Worm (Caenorhabditis elegans) whole organism, L1 larva: Measurements from ENCODE around the gene C04G6.6.

Experiments used
- C16A3.4 ChIP-seq: fragments of 150-350 bp; optimal IDR thresholded peaks from 2 replicates; lab custom pipeline; 2014; ENCODE audit warnings: missing biosample characterization, missing genetic modification characterization
- F16B12.6 ChIP-seq: fragments of 150-350 bp; optimal IDR thresholded peaks from 2 replicates; lab custom pipeline; 2014; ENCODE audit warnings: missing biosample characterization, missing genetic modification characterization
- aha-1 ChIP-seq: fragments of 150-350 bp; optimal IDR thresholded peaks from 2 replicates; lab custom pipeline; 2014; ENCODE audit warnings: missing biosample characterization, missing genetic modification characterization
- aly-2 ChIP-seq: fragments of 150-350 bp; optimal IDR thresholded peaks from 2 replicates; lab custom pipeline; 2014; ENCODE audit warnings: missing biosample characterization, missing genetic modification characterization
- ama-1 ChIP-seq: fragments of 150-350 bp; optimal IDR thresholded peaks from 2 replicates; lab custom pipeline; 2014
- blmp-1 ChIP-seq: fragments of 150-350 bp; optimal IDR thresholded peaks from 2 replicates; lab custom pipeline; 2014; ENCODE audit warnings: missing biosample characterization, missing genetic modification characterization
- ceh-82 ChIP-seq, 3 experiments: fragments of 150-350 bp in 1 of 3; sonication (generic microtip) in 2 of 3; optimal IDR thresholded peaks; 2 replicates each; lab custom pipeline; 2014 to 2017; ENCODE audit warnings: missing biosample characterization in 3 of 3, missing genetic modification characterization in 3 of 3
- ceh-88 ChIP-seq: fragments of 200-800 bp; sonication (Bioruptor generic); IDR thresholded peaks from 2 replicates; pipeline ENCODE4 v1.3.6; 2022; ENCODE audit warnings: missing genetic modification characterization, missing compliant biosample characterization
- dpl-1 ChIP-seq, 3 experiments: fragments of 150-350 bp in 2 of 3; sonication (generic microtip) in 1 of 3; optimal IDR thresholded peaks; 2 replicates each; lab custom pipeline; 2014 to 2017; ENCODE audit warnings: missing biosample characterization in 3 of 3, missing genetic modification characterization in 3 of 3, missing genetic modification reagents in 3 of 3
- efl-3 ChIP-seq: fragments of 200-800 bp; sonication (Bioruptor generic); optimal IDR thresholded peaks from 2 replicates; lab custom pipeline; 2018; ENCODE audit warnings: mild to moderate bottlenecking, missing genetic modification characterization, missing compliant biosample characterization
- egl-13 ChIP-seq: sonication (generic microtip); optimal IDR thresholded peaks from 2 replicates; lab custom pipeline; 2016; ENCODE audit warnings: missing genotype, missing genetic modification reagents, missing genetic modification characterization, missing compliant biosample characterization
- ets-5 ChIP-seq: fragments of 200-800 bp; sonication (Bioruptor generic); IDR thresholded peaks from 2 replicates; pipeline ENCODE4 v1.3.6; 2022; ENCODE audit warnings: missing genetic modification characterization, missing compliant biosample characterization
- fkh-10 ChIP-seq: sonication (generic microtip); optimal IDR thresholded peaks from 2 replicates; lab custom pipeline; 2017; ENCODE audit warnings: missing biosample characterization, missing genetic modification reagents, missing genetic modification characterization
- fkh-4 ChIP-seq: sonication (generic microtip); optimal IDR thresholded peaks from 2 replicates; lab custom pipeline; 2016; ENCODE audit warnings: missing compliant biosample characterization, missing genetic modification characterization, borderline replicate concordance
- fkh-8 ChIP-seq: sonication (generic microtip); optimal IDR thresholded peaks from 2 replicates; lab custom pipeline; 2016; ENCODE audit warnings: mild to moderate bottlenecking, missing genetic modification characterization, missing compliant biosample characterization
- grh-1 ChIP-seq: fragments of 200-800 bp; sonication (Bioruptor generic); IDR thresholded peaks from 2 replicates; pipeline ENCODE4 v1.3.6; 2022; ENCODE audit warnings: missing genetic modification reagents, missing genetic modification characterization, missing compliant biosample characterization
- hlh-17 ChIP-seq: fragments of 200-800 bp; sonication (Bioruptor generic); optimal IDR thresholded peaks from 2 replicates; lab custom pipeline; 2018; ENCODE audit warnings: missing genetic modification characterization, mild to moderate bottlenecking, missing compliant biosample characterization, moderate library complexity, borderline replicate concordance
- irx-1 ChIP-seq: sonication (generic microtip); optimal IDR thresholded peaks from 2 replicates; lab custom pipeline; 2016; ENCODE audit warnings: missing genetic modification characterization, missing compliant biosample characterization
- isw-1 ChIP-seq: fragments of 200-800 bp; sonication (Bioruptor generic); IDR thresholded peaks from 2 replicates; pipeline ENCODE4 v1.3.6; 2022; ENCODE audit warnings: missing genetic modification characterization, missing compliant biosample characterization
- jun-1 ChIP-seq: fragments of 150-350 bp; optimal IDR thresholded peaks from 2 replicates; lab custom pipeline; 2014; ENCODE audit warnings: missing biosample characterization, missing genetic modification reagents, missing genetic modification characterization
- lin-13 ChIP-seq: fragments of 150-350 bp; optimal IDR thresholded peaks from 2 replicates; lab custom pipeline; 2014; ENCODE audit warnings: missing biosample characterization, missing genetic modification reagents, missing genetic modification characterization
- lin-35 ChIP-seq, 2 experiments: fragments of 150-350 bp; optimal IDR thresholded peaks; 2 replicates each; lab custom pipeline; 2014; ENCODE audit warnings: missing biosample characterization in 2 of 2, missing genetic modification characterization in 2 of 2, missing genetic modification reagents in 2 of 2
- lin-39 ChIP-seq: fragments of 150-350 bp; optimal IDR thresholded peaks from 2 replicates; lab custom pipeline; 2014; ENCODE audit warnings: missing biosample characterization, missing genetic modification reagents, missing genetic modification characterization
- lsy-2 ChIP-seq, 2 experiments: fragments of 150-350 bp; optimal IDR thresholded peaks; 2 replicates each; lab custom pipeline; 2014; ENCODE audit warnings: missing biosample characterization in 2 of 2, missing genetic modification characterization in 2 of 2
- mab-9 ChIP-seq: fragments of 200-800 bp; sonication (Bioruptor generic); IDR thresholded peaks from 2 replicates; pipeline ENCODE4 v1.3.6; 2022; ENCODE audit warnings: missing genetic modification reagents, missing genetic modification characterization, missing compliant biosample characterization
- mdl-1 ChIP-seq, 2 experiments: fragments of 150-350 bp; optimal IDR thresholded peaks; 2 replicates each; lab custom pipeline; 2014 to 2017; ENCODE audit warnings: missing biosample characterization in 2 of 2, missing genetic modification characterization in 2 of 2, inconsistent platforms in 1 of 2
- mep-1 ChIP-seq: fragments of 150-350 bp; optimal IDR thresholded peaks from 2 replicates; lab custom pipeline; 2014; ENCODE audit warnings: missing biosample characterization, missing genetic modification characterization
- nhr-11 ChIP-seq: fragments of 150-350 bp; optimal IDR thresholded peaks from 2 replicates; lab custom pipeline; 2014; ENCODE audit warnings: missing biosample characterization, missing genetic modification characterization
- nhr-12 ChIP-seq: sonication (generic microtip); optimal IDR thresholded peaks from 2 replicates; lab custom pipeline; 2017; ENCODE audit warnings: missing biosample characterization, missing genetic modification characterization
- nhr-19 ChIP-seq: fragments of 200-800 bp; sonication (Bioruptor generic); conservative IDR thresholded peaks from 2 replicates; pipeline ENCODE4 v1.3.6; 2022; ENCODE audit warnings: missing genetic modification characterization, missing compliant biosample characterization
- nhr-20 ChIP-seq: sonication (generic microtip); optimal IDR thresholded peaks from 2 replicates; lab custom pipeline; 2016; ENCODE audit warnings: mild to moderate bottlenecking, missing genetic modification characterization, missing compliant biosample characterization
- nhr-28 ChIP-seq: fragments of 150-350 bp; optimal IDR thresholded peaks from 2 replicates; lab custom pipeline; 2014; ENCODE audit warnings: missing biosample characterization, missing genetic modification characterization
- nhr-47 ChIP-seq: sonication (generic microtip); optimal IDR thresholded peaks from 2 replicates; lab custom pipeline; 2016; ENCODE audit warnings: mild to moderate bottlenecking, missing genetic modification characterization, moderate library complexity, missing compliant biosample characterization
- nhr-71 ChIP-seq: sonication (generic microtip); optimal IDR thresholded peaks from 2 replicates; lab custom pipeline; 2016; ENCODE audit warnings: mild to moderate bottlenecking, missing genetic modification characterization, moderate library complexity, missing compliant biosample characterization
- nhr-76 ChIP-seq: sonication (generic microtip); optimal IDR thresholded peaks from 2 replicates; lab custom pipeline; 2017; ENCODE audit warnings: missing biosample characterization, missing genetic modification characterization
- nhr-77 ChIP-seq: fragments of 150-350 bp; optimal IDR thresholded peaks from 2 replicates; lab custom pipeline; 2014; ENCODE audit warnings: missing biosample characterization, missing genetic modification characterization
- nhr-84 ChIP-seq: sonication (generic microtip); optimal IDR thresholded peaks from 2 replicates; lab custom pipeline; 2017; ENCODE audit warnings: missing biosample characterization, missing genetic modification characterization
- nhr-85 ChIP-seq: sonication (generic microtip); peaks from one replicate; lab custom pipeline; 2016; ENCODE audit warnings: missing genetic modification characterization, inconsistent platforms, missing compliant biosample characterization
- nhr-90 ChIP-seq: sonication (generic microtip); optimal IDR thresholded peaks from 2 replicates; lab custom pipeline; 2016; ENCODE audit warnings: mild to moderate bottlenecking, missing genetic modification characterization, missing compliant biosample characterization; ENCODE audit not compliant: poor library complexity
- skn-1 ChIP-seq: fragments of 150-350 bp; optimal IDR thresholded peaks from 2 replicates; lab custom pipeline; 2014; ENCODE audit warnings: missing biosample characterization, missing genetic modification characterization
- snpc-4 ChIP-seq: fragments of 150-350 bp; optimal IDR thresholded peaks from 2 replicates; lab custom pipeline; 2014; ENCODE audit warnings: missing biosample characterization, missing genetic modification characterization
- sox-4 ChIP-seq: sonication (generic microtip); optimal IDR thresholded peaks from 2 replicates; lab custom pipeline; 2016; ENCODE audit warnings: missing genetic modification characterization, missing compliant biosample characterization
- sptf-1 ChIP-seq: fragments of 150-350 bp; optimal IDR thresholded peaks from 2 replicates; lab custom pipeline; 2014; ENCODE audit warnings: missing biosample characterization, missing genetic modification characterization
- sup-37 ChIP-seq: fragments of 200-800 bp; sonication (Bioruptor generic); optimal IDR thresholded peaks from 2 replicates; lab custom pipeline; 2018; ENCODE audit warnings: mild to moderate bottlenecking, missing genetic modification characterization, missing compliant biosample characterization
- swsn-7 ChIP-seq: sonication (generic microtip); optimal IDR thresholded peaks from 2 replicates; lab custom pipeline; 2016; ENCODE audit warnings: missing genetic modification characterization, missing compliant biosample characterization
- tbx-2 ChIP-seq: sonication (generic microtip); optimal IDR thresholded peaks from 2 replicates; lab custom pipeline; 2016; ENCODE audit warnings: missing genetic modification characterization, missing compliant biosample characterization
- tlp-1 ChIP-seq: fragments of 150-350 bp; optimal IDR thresholded peaks from 2 replicates; lab custom pipeline; 2014; ENCODE audit warnings: missing biosample characterization, missing genetic modification characterization
- unc-130 ChIP-seq: fragments of 150-350 bp; optimal IDR thresholded peaks from 2 replicates; lab custom pipeline; 2017; ENCODE audit warnings: missing biosample characterization, missing genetic modification characterization, inconsistent platforms
- unc-30 ChIP-seq: sonication (generic microtip); optimal IDR thresholded peaks from 2 replicates; lab custom pipeline; 2017; ENCODE audit warnings: missing biosample characterization, missing genetic modification characterization
- unc-62 ChIP-seq: fragments of 150-350 bp; optimal IDR thresholded peaks from 2 replicates; lab custom pipeline; 2014; ENCODE audit warnings: missing biosample characterization, missing genetic modification reagents, missing genetic modification characterization
- unc-86 ChIP-seq: sonication (generic microtip); optimal IDR thresholded peaks from 2 replicates; lab custom pipeline; 2016; ENCODE audit warnings: missing genetic modification characterization, missing compliant biosample characterization
- xbp-1 ChIP-seq: sonication (generic microtip); optimal IDR thresholded peaks from 2 replicates; lab custom pipeline; 2016; ENCODE audit warnings: missing genetic modification characterization, missing compliant biosample characterization
- zip-4 ChIP-seq: fragments of 200-800 bp; sonication (Bioruptor generic); optimal IDR thresholded peaks from 2 replicates; lab custom pipeline; 2018; ENCODE audit warnings: mild to moderate bottlenecking, missing genetic modification characterization, moderate library complexity, missing compliant biosample characterization
- ztf-4 ChIP-seq: fragments of 150-350 bp; optimal IDR thresholded peaks from 2 replicates; lab custom pipeline; 2014; ENCODE audit warnings: missing biosample characterization, missing genetic modification characterization

Gene C04G6.6

DNA sequence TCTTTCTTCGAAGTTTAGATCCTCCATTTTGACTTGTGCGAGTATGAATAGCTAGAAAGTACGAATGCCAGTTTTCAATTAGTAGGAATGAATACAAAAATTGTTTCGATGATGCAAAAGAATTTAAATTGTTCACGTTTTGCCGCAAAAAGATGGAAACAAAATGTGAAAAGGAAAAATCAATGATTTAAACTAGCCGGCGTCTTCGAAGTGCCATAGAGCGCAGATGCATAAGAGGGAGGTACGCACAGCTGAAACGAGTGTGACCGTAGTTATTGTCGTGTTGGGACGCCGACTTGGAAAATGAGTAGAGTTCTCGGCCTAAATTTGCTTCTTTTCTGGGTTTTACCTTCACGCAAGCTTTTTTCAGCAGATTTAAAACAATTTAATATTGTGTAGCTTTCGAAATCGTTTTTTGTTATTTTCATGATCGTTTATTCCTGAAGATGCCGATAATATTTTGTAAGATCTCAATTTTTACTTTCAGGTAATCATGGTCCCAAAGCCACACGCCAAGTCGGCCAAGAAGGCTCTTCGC, 44.4 kb downstream of the C04G6.6 start, which contains the start of the genes ify-1 and rpl-22 (continued):
- TF ChIP-seq mab-9 (GFP tag; lab: Robert Waterston, UW) (peak; percentile 53; the same call in 1 of the 2 replicates), mdl-1 (tag; optimal IDR thresholded peaks at IDR 0.05; lab: Kevin White, UChicago) (peak in 1 of 2 experiments; percentile 90), lin-13 (GFP tag; lab: Kevin White, UChicago) (peak; percentile 93), efl-3 (GFP tag; lab: Kevin White, UChicago) (no peak), fkh-10 (GFP tag; lab: Kevin White, UChicago) (peak; percentile 87), egl-13 (tag; lab: Kevin White, UChicago) (peak; percentile 69), nhr-84 (tag; lab: Kevin White, UChicago) (no peak), ztf-4 (tag; lab: Kevin White, UChicago) (peak; percentile 88), sptf-1 (tag; lab: Kevin White, UChicago) (no peak), isw-1 (GFP tag; lab: Robert Waterston, UW) (peak; percentile 93), jun-1 (tag; lab: Kevin White, UChicago) (peak; percentile 89), F16B12.6 (tag; lab: Kevin White, UChicago) (peak; percentile 75), sup-37 (peak; percentile 51), skn-1 (tag; lab: Kevin White, UChicago) (peak; percentile 95), snpc-4 (peak; percentile 93), irx-1 (tag; lab: Kevin White, UChicago) (peak; percentile 85), mep-1 (peak; percentile 95), unc-86 (peak; percentile 88), blmp-1 (tag; lab: Kevin White, UChicago) (peak; percentile 87), tbx-2 (peak; percentile 92), grh-1 (GFP tag; lab: Robert Waterston, UW) (peak; percentile 92), dpl-1 (GFP tag; optimal IDR thresholded peaks at IDR 0.05; lab: Kevin White, UChicago) (peak; percentile 93 to 94 (median 94)), unc-62 (GFP tag; lab: Kevin White, UChicago) (no peak), fkh-8 (tag; lab: Kevin White, UChicago) (peak; percentile 90), nhr-77 (tag; lab: Kevin White, UChicago) (peak; percentile 95), swsn-7 (tag; lab: Kevin White, UChicago) (peak; percentile 93), lsy-2 (tag; optimal IDR thresholded peaks at IDR 0.05; lab: Kevin White, UChicago) (peak; percentile 99 to 100), lin-39 (tag; lab: Kevin White, UChicago) (peak; percentile 82), nhr-47 (peak; percentile 94), ceh-88 (GFP tag; lab: Robert Waterston, UW) (peak; percentile 82), nhr-11 (peak; percentile 72), ama-1 (lab: Kevin White, UChicago) (peak; percentile 70), nhr-76 (no peak), tlp-1 (no peak), unc-130 (tag; lab: Kevin White, UChicago) (peak; percentile 99), nhr-12 (no peak), fkh-4 (peak; percentile 54), sox-4 (tag; lab: Kevin White, UChicago) (peak; percentile 48), xbp-1 (tag; lab: Kevin White, UChicago) (peak; percentile 93), zip-4 (GFP tag; lab: Kevin White, UChicago) (peak; percentile 78), nhr-20 (peak; percentile 97), ceh-82 (tag; optimal IDR thresholded peaks at IDR 0.05; lab: Kevin White, UChicago) (peak; percentile 89 to 97 (median 94)), nhr-85 (tag; lab: Kevin White, UChicago) (peak; percentile 96), C16A3.4 (tag; lab: Kevin White, UChicago) (peak; percentile 98), aly-2 (peak; percentile 69), ets-5 (GFP tag; lab: Robert Waterston, UW) (no peak), lin-35 (GFP tag; optimal IDR thresholded peaks at IDR 0.05; lab: Kevin White, UChicago) (peak; percentile 95 to 98), nhr-28 (tag; lab: Kevin White, UChicago) (no peak), aha-1 (peak; percentile 36), nhr-90 (peak; percentile 92), nhr-71 (tag; lab: Kevin White, UChicago) (peak; percentile 96), nhr-19 (peak; percentile 93), hlh-17 (GFP tag; lab: Kevin White, UChicago) (no peak), unc-30 (tag; lab: Kevin White, UChicago) (no peak)
